Worm (Caenorhabditis elegans) whole organism, young adult: ENCODE data around the gene srx-133.

Source experiments
- F57A8.1 ChIP-seq: fragments of 200-800 bp; sonication (Bioruptor generic); optimal IDR thresholded peaks from 2 replicates; lab custom pipeline; 2018; ENCODE audit warnings: mild to moderate bottlenecking, missing genetic modification characterization, moderate library complexity, missing compliant biosample characterization
- Y95B8A.8 ChIP-seq: fragments of 200-800 bp; sonication (Bioruptor generic); IDR thresholded peaks from 2 replicates; pipeline ENCODE4 v1.3.6; 2022; ENCODE audit warnings: missing genetic modification reagents, missing genetic modification characterization, missing compliant biosample characterization
- ama-1 ChIP-seq, 3 experiments: fragments of 150-350 bp in 1 of 3; sonication (generic microtip) in 2 of 3; optimal IDR thresholded peaks; 2 replicates each; lab custom pipeline; 2014 to 2018; ENCODE audit warnings: missing biosample characterization in 2 of 3, missing genetic modification characterization in 2 of 3, missing genetic modification reagents in 2 of 3
- aptf-3 ChIP-seq: fragments of 200-800 bp; sonication (Bioruptor generic); IDR thresholded peaks from 2 replicates; pipeline ENCODE4 v1.3.6; 2022; ENCODE audit warnings: missing genetic modification characterization, missing compliant biosample characterization
- athp-1 ChIP-seq: sonication (generic microtip); optimal IDR thresholded peaks from 2 replicates; lab custom pipeline; 2017; ENCODE audit warnings: mild to moderate bottlenecking, missing genetic modification characterization, missing compliant biosample characterization
- efl-1 ChIP-seq: fragments of 150-350 bp; optimal IDR thresholded peaks from 2 replicates; lab custom pipeline; 2014; ENCODE audit warnings: missing biosample characterization, missing genetic modification reagents, missing genetic modification characterization
- him-1 ChIP-seq: sonication (generic microtip); optimal IDR thresholded peaks from 2 replicates; lab custom pipeline; 2016; ENCODE audit warnings: missing genotype, missing genetic modification reagents, missing genetic modification characterization, missing compliant biosample characterization
- let-526 ChIP-seq: fragments of 200-800 bp; sonication (Bioruptor generic); IDR thresholded peaks from 2 replicates; pipeline ENCODE4 v1.3.6; 2022; ENCODE audit warnings: missing genetic modification reagents, missing genetic modification characterization, missing compliant biosample characterization
- madf-10 ChIP-seq: sonication (generic microtip); optimal IDR thresholded peaks from 2 replicates; lab custom pipeline; 2016; ENCODE audit warnings: mild to moderate bottlenecking, missing genetic modification characterization, missing compliant biosample characterization
- madf-6 ChIP-seq: fragments of 200-800 bp; sonication (Bioruptor generic); IDR thresholded peaks from 2 replicates; pipeline ENCODE4 v1.3.6; 2022; ENCODE audit warnings: missing genetic modification reagents, missing genetic modification characterization, missing compliant biosample characterization
- mel-28 ChIP-seq: sonication (generic microtip); optimal IDR thresholded peaks from 2 replicates; lab custom pipeline; 2016; ENCODE audit warnings: borderline replicate concordance, mild to moderate bottlenecking, missing genetic modification characterization, missing compliant biosample characterization
- pbrm-1 ChIP-seq: fragments of 200-800 bp; sonication (Bioruptor generic); IDR thresholded peaks from 2 replicates; pipeline ENCODE4 v1.3.6; 2022; ENCODE audit warnings: missing genetic modification reagents, missing genetic modification characterization, missing compliant biosample characterization
- pha-4 ChIP-seq: fragments of 150-350 bp; sonication (generic microtip); optimal IDR thresholded peaks from 2 replicates; lab custom pipeline; 2014; ENCODE audit warnings: missing biosample characterization, missing genetic modification reagents, missing genetic modification characterization
- ztf-28 ChIP-seq: fragments of 200-800 bp; sonication (Bioruptor generic); IDR thresholded peaks from 2 replicates; pipeline ENCODE4 v1.3.6; 2022; ENCODE audit warnings: missing genetic modification reagents, missing genetic modification characterization, missing compliant biosample characterization

DNA sequence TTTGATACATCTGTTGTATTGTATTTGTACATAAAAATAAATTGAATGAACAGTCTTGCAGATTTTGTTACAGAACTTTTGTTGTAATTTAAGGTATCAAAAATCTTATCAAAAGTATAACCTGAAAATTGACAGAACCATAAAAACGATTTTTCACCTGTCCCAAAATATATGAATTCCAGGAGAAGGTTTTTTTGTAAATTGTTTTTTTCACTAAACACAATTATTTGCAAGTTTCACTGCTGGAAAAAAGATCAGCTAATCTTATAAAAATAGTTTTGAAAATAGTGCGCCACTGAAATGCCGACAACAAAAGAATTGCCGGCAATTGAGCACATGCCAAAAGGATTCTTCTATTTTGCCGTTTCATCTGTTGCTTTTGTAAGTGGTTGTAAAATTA is 5.3 kb upstream of the srx-133 start, which contains the start of gene srx-130:
- TF ChIP-seq ztf-28 (GFP tag; lab: Robert Waterston, UW) (no peak), ama-1 (optimal IDR thresholded peaks at IDR 0.05; lab: Kevin White, UChicago) (no peak), ama-1 (GFP tag; optimal IDR thresholded peaks at IDR 0.05; lab: Kevin White, UChicago) (no peak), Y95B8A.8 (GFP tag; lab: Robert Waterston, UW) (no peak), mel-28 (tag; lab: Kevin White, UChicago) (no peak), pha-4 (tag; lab: Kevin White, UChicago) (no peak), efl-1 (GFP tag; lab: Kevin White, UChicago) (no peak), let-526 (GFP tag; lab: Robert Waterston, UW) (no peak), him-1 (tag; lab: Kevin White, UChicago) (no peak), aptf-3 (GFP tag; lab: Robert Waterston, UW) (no peak), athp-1 (tag; lab: Kevin White, UChicago) (no peak), F57A8.1 (no peak), madf-10 (tag; lab: Kevin White, UChicago) (no peak), pbrm-1 (GFP tag; lab: Robert Waterston, UW) (no peak), madf-6 (GFP tag; lab: Robert Waterston, UW) (no peak)
